In genomic region chr3R:4242209-4242887, dm6 we compare ENCODE assay signal across 3 fruit fly cellular contexts.
TF ChIP-seq lines count a peak whose summit lies in the region.

CG14642 (minus strand) TSS chr3R:4242717.

- no peak for TF ChIP-seq CTCF in whole organism, embryonic (GFP tag; optimal IDR thresholded peaks at IDR 0.05; lab: Kevin White, UChicago)

TF ChIP-seq in whole organism, embryonic, 481 proteins besides CTCF, POLR2A, EP300 and RAD21 (continues in another document):
- TF ChIP-seq GATAe (GFP tag; conservative IDR thresholded peaks at IDR 0.05; lab: Robert Waterston, UW) (no peak), CG11696 (GFP tag; IDR thresholded peaks at IDR 0.05; lab: Robert Waterston, UW) (no peak), D (optimal IDR thresholded peaks at IDR 0.05; lab: Kevin White, UChicago) (no peak), D (GFP tag; optimal IDR thresholded peaks at IDR 0.05; lab: Kevin White, UChicago) (no peak), Pdp1 (GFP tag; optimal IDR thresholded peaks at IDR 0.05; lab: Kevin White, UChicago) (no peak), CG8089 (GFP tag; optimal IDR thresholded peaks at IDR 0.05; lab: Kevin White, UChicago) (no peak), CG7745 (tag; optimal IDR thresholded peaks at IDR 0.05; lab: Kevin White, UChicago) (no peak), CG11456 (GFP tag; IDR thresholded peaks at IDR 0.05; lab: Robert Waterston, UW) (0 out of 3 replicates have a peak, but pooled peaks have one; percentile 45), prd (optimal IDR thresholded peaks at IDR 0.05; lab: Kevin White, UChicago) (no peak), prd (GFP tag; IDR thresholded peaks at IDR 0.05; lab: Robert Waterston, UW) (no peak), Dll (GFP tag; IDR thresholded peaks at IDR 0.05; lab: Robert Waterston, UW; ENCODE audit: partially characterized antibody) (no peak), CG10431 (GFP tag; optimal IDR thresholded peaks at IDR 0.05; lab: Kevin White, UChicago) (no peak), CG13624 (GFP tag; optimal IDR thresholded peaks at IDR 0.05; lab: Kevin White, UChicago) (no peak), CG1602 (GFP tag; optimal IDR thresholded peaks at IDR 0.05; lab: Kevin White, UChicago) (no peak), crol (GFP tag; IDR thresholded peaks at IDR 0.05; lab: Robert Waterston, UW) (peak; percentile 47), Hr39 (optimal IDR thresholded peaks at IDR 0.05; lab: Kevin White, UChicago) (peak; percentile 58), Eip74EF (GFP tag; optimal IDR thresholded peaks at IDR 0.05; lab: Kevin White, UChicago) (no peak), bowl (GFP tag; IDR thresholded peaks at IDR 0.05; lab: Robert Waterston, UW) (no peak), klu (GFP tag; IDR thresholded peaks at IDR 0.05; lab: Robert Waterston, UW) (no peak), CG31224 (GFP tag; IDR thresholded peaks at IDR 0.05; lab: Robert Waterston, UW) (0 out of 2 replicates have a peak, but pooled peaks have one; percentile 22), CG11695 (GFP tag; IDR thresholded peaks at IDR 0.05; lab: Robert Waterston, UW) (no peak), H2.0 (GFP tag; IDR thresholded peaks at IDR 0.05; lab: Robert Waterston, UW) (no peak), CG12391 (tag; optimal IDR thresholded peaks at IDR 0.05; lab: Kevin White, UChicago) (no peak), CG11398 (GFP tag; optimal IDR thresholded peaks at IDR 0.05; lab: Kevin White, UChicago) (no peak), ap (GFP tag; IDR thresholded peaks at IDR 0.05; lab: Robert Waterston, UW) (no peak), croc (GFP tag; conservative IDR thresholded peaks at IDR 0.05; lab: Robert Waterston, UW) (no peak), Abd-B (GFP tag; optimal IDR thresholded peaks at IDR 0.05; lab: Kevin White, UChicago) (no peak), CG10274 (GFP tag; optimal IDR thresholded peaks at IDR 0.05; lab: Kevin White, UChicago) (no peak), row (GFP tag; IDR thresholded peaks at IDR 0.05; lab: Robert Waterston, UW) (0 out of 3 replicates have a peak, but pooled peaks have one; percentile 12), CG1024 (GFP tag; IDR thresholded peaks at IDR 0.05; lab: Robert Waterston, UW) (no peak), gcm (GFP tag; optimal IDR thresholded peaks at IDR 0.05; lab: Kevin White, UChicago) (peak; percentile 72)

TF ChIP-seq in whole organism, prepupa, 60 proteins besides CTCF, POLR2A, EP300 and RAD21:
- TF ChIP-seq CG1621 (tag; optimal IDR thresholded peaks at IDR 0.05; lab: Kevin White, UChicago) (peak; percentile 7), CG6792 (GFP tag; optimal IDR thresholded peaks at IDR 0.05; lab: Kevin White, UChicago) (no peak), svp (GFP tag; lab: Kevin White, UChicago) (peak; percentile 89)

TF ChIP-seq in whole organism, wandering third instar larva, 38 proteins besides CTCF, POLR2A, EP300 and RAD21:
- no peak for TF ChIP-seq OdsH (GFP tag; optimal IDR thresholded peaks at IDR 0.05; lab: Kevin White, UChicago)
- TF ChIP-seq Hr83 (GFP tag; optimal IDR thresholded peaks at IDR 0.05; lab: Kevin White, UChicago; ENCODE audit: poor library complexity, severe bottlenecking) = no peak
- peak; percentile 99 for TF ChIP-seq Dfd (GFP tag; optimal IDR thresholded peaks at IDR 0.05; lab: Kevin White, UChicago)
- no peak for TF ChIP-seq lola (GFP tag; optimal IDR thresholded peaks at IDR 0.05; lab: Kevin White, UChicago)
- TF ChIP-seq Rel (GFP tag; optimal IDR thresholded peaks at IDR 0.05; lab: Kevin White, UChicago) = no peak
- TF ChIP-seq Rel (tag; optimal IDR thresholded peaks at IDR 0.05; lab: Kevin White, UChicago) = peak; percentile 47
TF ChIP-seq in whole organism, wandering third instar larva: peak in this region for 2.

Comparison
In these comparisons a context has a peak if more than half of its experiments do, and no peak if none do; other contexts are left out.
1. Of the 7 proteins assayed by ChIP-seq in both whole organism, embryonic and whole organism, prepupa: peak only in whole organism, embryonic: Hr39; only in whole organism, prepupa: none; in both: none; in neither: 6.